Fruit fly (Drosophila melanogaster) whole organism, embryonic: ENCODE data around the gene Cdk5alpha.

Source experiments
- ATbp ChIP-seq: fragments of 200-800 bp; sonication (Bioruptor generic); optimal IDR thresholded peaks from 2 replicates; lab custom pipeline; 2017; ENCODE audit warnings: missing biosample characterization, mild to moderate bottlenecking, missing genetic modification characterization, missing genetic modification reagents
- Adf1 ChIP-seq: fragments of 200-800 bp; sonication (Bioruptor generic); IDR thresholded peaks from 2 replicates; pipeline ENCODE4 v1.3.6; 2022; ENCODE audit warnings: missing biosample characterization, missing genetic modification characterization
- B-H2 ChIP-seq: fragments of 200-800 bp; sonication (Bioruptor generic); optimal IDR thresholded peaks from 2 replicates; lab custom pipeline; 2018; ENCODE audit warnings: missing biosample characterization, mild to moderate bottlenecking, missing genetic modification characterization
- CG10274 ChIP-seq: fragments of 200-800 bp; sonication (Bioruptor generic); optimal IDR thresholded peaks from 3 replicates; lab custom pipeline; 2017; ENCODE audit warnings: missing biosample characterization, mild to moderate bottlenecking, missing genetic modification characterization
- CG10366 ChIP-seq: fragments of 200-800 bp; sonication (Bioruptor generic); IDR thresholded peaks from 2 replicates; pipeline ENCODE4 v1.3.6; 2022; ENCODE audit warnings: missing biosample characterization, missing genetic modification characterization
- CG10979 ChIP-seq: fragments of 200-800 bp; sonication (Bioruptor generic); optimal IDR thresholded peaks from 2 replicates; lab custom pipeline; 2018; ENCODE audit warnings: missing biosample characterization, mild to moderate bottlenecking, missing genetic modification characterization, moderate library complexity
- CG11560 ChIP-seq: fragments of 200-800 bp; sonication (Bioruptor generic); IDR thresholded peaks from 3 replicates; pipeline ENCODE4 v1.3.6; 2022; ENCODE audit warnings: missing biosample characterization, missing genetic modification characterization
- CG14050 ChIP-seq: fragments of 200-800 bp; sonication (Bioruptor generic); IDR thresholded peaks from 3 replicates; pipeline ENCODE4 v1.3.6; 2022; ENCODE audit warnings: missing biosample characterization, missing genetic modification characterization
- CG14441 ChIP-seq: fragments of 200-800 bp; sonication (Bioruptor generic); IDR thresholded peaks from 2 replicates; pipeline ENCODE4 v1.3.6; 2022; ENCODE audit warnings: missing biosample characterization, missing genetic modification characterization
- CG17359 ChIP-seq: fragments of 200-800 bp; sonication (Bioruptor generic); optimal IDR thresholded peaks from 3 replicates; lab custom pipeline; 2018; ENCODE audit warnings: missing biosample characterization, mild to moderate bottlenecking, missing genetic modification characterization, moderate library complexity
- CG17361 ChIP-seq: fragments of 200-800 bp; sonication (Bioruptor generic); IDR thresholded peaks from 3 replicates; pipeline ENCODE4 v1.3.6; 2022; ENCODE audit warnings: missing biosample characterization, missing genetic modification characterization
- CG18599 ChIP-seq: fragments of 200-800 bp; sonication (Bioruptor generic); optimal IDR thresholded peaks from 3 replicates; lab custom pipeline; 2017; ENCODE audit warnings: missing biosample characterization, missing genetic modification characterization, mild to moderate bottlenecking, moderate library complexity, missing genetic modification reagents
- CG30403 ChIP-seq: fragments of 200-800 bp; sonication (Bioruptor generic); optimal IDR thresholded peaks from 3 replicates; lab custom pipeline; 2016; ENCODE audit warnings: missing biosample characterization, missing genetic modification characterization
- CG32772 ChIP-seq: fragments of 200-800 bp; sonication (Bioruptor generic); IDR thresholded peaks from 2 replicates; pipeline ENCODE4 v1.3.6; 2022; ENCODE audit warnings: missing biosample characterization, missing genetic modification characterization
- CG33557 ChIP-seq: fragments of 200-800 bp; sonication (Bioruptor generic); optimal IDR thresholded peaks from 2 replicates; lab custom pipeline; 2019; ENCODE audit warnings: missing biosample characterization, mild to moderate bottlenecking, missing genetic modification characterization, moderate library complexity
- CG34422 ChIP-seq: fragments of 200-800 bp; sonication (Bioruptor generic); IDR thresholded peaks from 3 replicates; pipeline ENCODE4 v1.3.6; 2022; ENCODE audit warnings: missing biosample characterization, missing genetic modification characterization
- CG3847 ChIP-seq: fragments of 200-800 bp; sonication (Bioruptor generic); IDR thresholded peaks from 2 replicates; pipeline ENCODE4 v1.3.6; 2022; ENCODE audit warnings: missing biosample characterization, missing genetic modification characterization
- CG5180 ChIP-seq: fragments of 200-800 bp; sonication (Bioruptor generic); optimal IDR thresholded peaks from 3 replicates; lab custom pipeline; 2017; ENCODE audit warnings: missing biosample characterization, missing genetic modification characterization, mild to moderate bottlenecking, moderate library complexity, missing genetic modification reagents
- CG7357 ChIP-seq: fragments of 200-800 bp; sonication (Bioruptor generic); IDR thresholded peaks from 3 replicates; pipeline ENCODE4 v1.3.6; 2022; ENCODE audit warnings: missing biosample characterization, missing genetic modification characterization
- CG7556 ChIP-seq: fragments of 200-800 bp; sonication (Bioruptor generic); optimal IDR thresholded peaks from 2 replicates; lab custom pipeline; 2017; ENCODE audit warnings: missing biosample characterization, mild to moderate bottlenecking, missing genetic modification characterization
- CG7745 ChIP-seq: fragments of 200-800 bp; sonication (Bioruptor generic); optimal IDR thresholded peaks from 2 replicates; lab custom pipeline; 2018; ENCODE audit warnings: missing biosample characterization, mild to moderate bottlenecking, missing genetic modification characterization, moderate library complexity
- CG8478 ChIP-seq: fragments of >200 bp; optimal IDR thresholded peaks from 2 replicates; lab custom pipeline; 2018
- D ChIP-seq, 2 experiments: fragments of 200-800 bp in 1 of 2; fragments of >200 bp in 1 of 2; sonication (Bioruptor generic) in 1 of 2; optimal IDR thresholded peaks; 2 replicates in 1 of 2; 3 replicates in 1 of 2; lab custom pipeline; 2017; ENCODE audit warnings: mild to moderate bottlenecking in 1 of 2, missing biosample characterization in 1 of 2, missing genetic modification characterization in 1 of 2, missing genetic modification reagents in 1 of 2
- ERR ChIP-seq: fragments of 200-800 bp; sonication (Bioruptor generic); optimal IDR thresholded peaks from 2 replicates; lab custom pipeline; 2016; ENCODE audit warnings: missing biosample characterization, missing genetic modification characterization
- Hr39 ChIP-seq: fragments of >200 bp; optimal IDR thresholded peaks from 2 replicates; lab custom pipeline; 2017
- Hsf ChIP-seq: fragments of 200-800 bp; sonication (Bioruptor generic); optimal IDR thresholded peaks from 3 replicates; lab custom pipeline; 2016; ENCODE audit warnings: missing biosample characterization, missing genetic modification characterization
- Kr ChIP-seq: fragments of 200-800 bp; sonication (Bioruptor generic); optimal IDR thresholded peaks from 2 replicates; lab custom pipeline; 2017; ENCODE audit warnings: missing biosample characterization, mild to moderate bottlenecking, missing genetic modification characterization
- Myb ChIP-seq: fragments of 200-800 bp; sonication (Bioruptor generic); optimal IDR thresholded peaks from 2 replicates; lab custom pipeline; 2016; ENCODE audit warnings: missing biosample characterization, missing genetic modification characterization
- NC2β ChIP-seq: fragments of 200-800 bp; sonication (Bioruptor generic); optimal IDR thresholded peaks from 2 replicates; lab custom pipeline; 2016; ENCODE audit warnings: missing biosample characterization, missing genetic modification characterization
- Pdp1 ChIP-seq, 2 experiments: fragments of 200-800 bp; sonication (Bioruptor generic); optimal IDR thresholded peaks; 3 replicates each; lab custom pipeline; 2016; ENCODE audit warnings: missing biosample characterization in 2 of 2, missing genetic modification characterization in 2 of 2, mild to moderate bottlenecking in 1 of 2, moderate library complexity in 1 of 2
- Ptx1 ChIP-seq: fragments of 200-800 bp; sonication (Bioruptor generic); IDR thresholded peaks from 2 replicates; pipeline ENCODE4 v1.3.6; 2022; ENCODE audit warnings: missing biosample characterization, missing genetic modification characterization
- Xbp1 ChIP-seq: fragments of 200-800 bp; sonication (Bioruptor generic); optimal IDR thresholded peaks from 3 replicates; lab custom pipeline; 2016; ENCODE audit warnings: missing biosample characterization, mild to moderate bottlenecking, missing genetic modification characterization
- amos ChIP-seq: fragments of 200-800 bp; sonication (Bioruptor generic); IDR thresholded peaks from 2 replicates; pipeline ENCODE4 v1.3.6; 2022; ENCODE audit warnings: missing biosample characterization, missing genetic modification characterization; ENCODE audit not compliant: partially characterized antibody
- danr ChIP-seq: fragments of 200-800 bp; sonication (Bioruptor generic); IDR thresholded peaks from 2 replicates; pipeline ENCODE4 v1.3.6; 2022; ENCODE audit warnings: missing biosample characterization, missing genetic modification characterization
- gem ChIP-seq: fragments of 200-800 bp; sonication (Bioruptor generic); optimal IDR thresholded peaks from 2 replicates; lab custom pipeline; 2019; ENCODE audit warnings: missing biosample characterization, mild to moderate bottlenecking, missing genetic modification characterization, moderate library complexity
- gsb ChIP-seq: fragments of 200-800 bp; sonication (Bioruptor generic); IDR thresholded peaks from 2 replicates; pipeline ENCODE4 v1.3.6; 2022; ENCODE audit warnings: missing biosample characterization, missing genetic modification characterization
- jigr1 ChIP-seq: fragments of 200-800 bp; sonication (Bioruptor generic); IDR thresholded peaks from 3 replicates; pipeline ENCODE4 v1.3.6; 2022; ENCODE audit warnings: missing biosample characterization, missing genetic modification characterization
- knrl ChIP-seq: fragments of 200-800 bp; sonication (Bioruptor generic); IDR thresholded peaks from 3 replicates; pipeline ENCODE4 v1.3.6; 2022; ENCODE audit warnings: missing biosample characterization, missing genetic modification characterization; ENCODE audit not compliant: partially characterized antibody
- maf-S ChIP-seq: fragments of 200-800 bp; sonication (Bioruptor generic); optimal IDR thresholded peaks from 2 replicates; lab custom pipeline; 2016; ENCODE audit warnings: missing biosample characterization, missing genetic modification characterization
- onecut ChIP-seq: fragments of 200-800 bp; sonication (Bioruptor generic); IDR thresholded peaks from 2 replicates; pipeline ENCODE4 v1.3.6; 2022; ENCODE audit warnings: missing biosample characterization, missing genetic modification characterization
- org-1 ChIP-seq: fragments of 200-800 bp; sonication (Bioruptor generic); optimal IDR thresholded peaks from 2 replicates; lab custom pipeline; 2017; ENCODE audit warnings: missing biosample characterization, missing genetic modification characterization
- otp ChIP-seq: fragments of 200-800 bp; sonication (Bioruptor generic); IDR thresholded peaks from 3 replicates; pipeline ENCODE4, ENCODE4 v1.3.6; 2022; ENCODE audit warnings: missing biosample characterization, missing genetic modification characterization
- p53 ChIP-seq: fragments of 200-800 bp; sonication (Bioruptor generic); optimal IDR thresholded peaks from 2 replicates; lab custom pipeline; 2016; ENCODE audit warnings: missing biosample characterization, missing genetic modification characterization
- psq ChIP-seq: fragments of 200-800 bp; sonication (Bioruptor generic); optimal IDR thresholded peaks from 2 replicates; lab custom pipeline; 2017; ENCODE audit warnings: missing biosample characterization, missing genetic modification characterization
- scrt ChIP-seq: fragments of 200-800 bp; sonication (Bioruptor generic); optimal IDR thresholded peaks from 2 replicates; lab custom pipeline; 2018; ENCODE audit warnings: missing biosample characterization, mild to moderate bottlenecking, missing genetic modification characterization, moderate library complexity
- sisA ChIP-seq: fragments of 200-800 bp; sonication (Bioruptor generic); IDR thresholded peaks from 2 replicates; pipeline ENCODE4 v1.3.6; 2022; ENCODE audit warnings: missing biosample characterization, missing genetic modification characterization
- toy ChIP-seq: fragments of 200-800 bp; sonication (Bioruptor generic); IDR thresholded peaks from 2 replicates; pipeline ENCODE4 v1.3.6; 2022; ENCODE audit warnings: missing biosample characterization, missing genetic modification characterization
- vvl ChIP-seq: fragments of 200-800 bp; sonication (Bioruptor generic); IDR thresholded peaks from 2 replicates; pipeline ENCODE4 v1.3.6; 2022; ENCODE audit warnings: missing biosample characterization, missing genetic modification characterization
- zen ChIP-seq: fragments of 200-800 bp; sonication (Bioruptor generic); optimal IDR thresholded peaks from 3 replicates; lab custom pipeline; 2018; ENCODE audit warnings: missing biosample characterization, mild to moderate bottlenecking, missing genetic modification characterization, moderate library complexity

Cdk5alpha gene

DNA sequence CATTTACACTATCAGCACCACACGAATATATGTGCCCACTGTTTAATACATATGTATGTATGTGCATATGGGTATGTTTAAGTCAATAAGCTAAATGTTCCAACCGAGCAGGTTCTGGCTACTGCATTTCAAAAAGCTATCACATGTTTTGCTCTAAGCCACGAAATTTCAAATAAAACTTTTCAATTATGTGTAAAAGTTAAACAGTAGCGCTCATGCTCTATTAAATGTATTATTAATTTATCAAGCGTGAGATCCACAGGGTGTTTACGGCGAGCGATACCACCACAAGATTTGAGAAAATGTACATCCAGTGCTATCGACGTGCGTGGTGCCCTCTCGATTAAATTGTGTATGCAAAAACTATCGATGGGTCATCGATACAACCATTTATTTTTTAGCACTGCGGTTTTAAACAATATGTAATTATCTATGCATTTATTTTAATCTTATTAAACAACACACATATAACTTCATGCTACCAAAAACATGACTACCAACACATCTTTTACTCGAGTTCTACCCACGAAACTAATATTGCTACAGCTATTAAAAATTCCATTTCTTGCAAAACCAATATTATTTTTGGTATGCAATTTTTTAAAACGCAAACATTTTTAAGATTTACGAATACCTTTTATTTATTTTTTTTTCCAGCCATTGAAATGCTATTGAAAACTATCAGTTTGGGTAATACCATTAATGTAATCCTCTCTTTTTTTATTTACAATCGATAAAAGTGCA lies 49.8 kb downstream of the Cdk5alpha start, which contains the start of gene Pten (continued):
- TF ChIP-seq CG7745, result no peak
- peak; percentile 58; the same call in 1 of the 2 replicates for TF ChIP-seq vvl
- TF ChIP-seq zen (tag; lab: Kevin White, UChicago), result peak; percentile 77
- TF ChIP-seq gem (tag; lab: Kevin White, UChicago), result peak; percentile 80
- TF ChIP-seq scrt, result peak; percentile 80
- TF ChIP-seq p53 (GFP tag; lab: Kevin White, UChicago), result no peak
- peak; percentile 56 to 60 for TF ChIP-seq Pdp1 (GFP tag; optimal IDR thresholded peaks at IDR 0.05; lab: Kevin White, UChicago)
- TF ChIP-seq CG7556, result peak; percentile 61
- no peak for TF ChIP-seq CG3847
- TF ChIP-seq sisA, result no peak
- 0 out of 3 replicates have a peak, but pooled peaks have one; percentile 19 for TF ChIP-seq CG34422 (GFP tag; lab: Robert Waterston, UW)
- no peak for TF ChIP-seq danr (GFP tag; lab: Robert Waterston, UW)
- TF ChIP-seq amos (GFP tag; lab: Robert Waterston, UW), result peak; percentile 90; the same call in 1 of the 2 replicates
- peak; percentile 28 for TF ChIP-seq CG10274 (GFP tag; lab: Kevin White, UChicago)
- no peak for TF ChIP-seq Kr (GFP tag; lab: Kevin White, UChicago)
- no peak for TF ChIP-seq ATbp (GFP tag; lab: Kevin White, UChicago)
- peak; percentile 63 for TF ChIP-seq CG10979 (tag; lab: Kevin White, UChicago)
- TF ChIP-seq NC2β, result peak; percentile 57
- TF ChIP-seq knrl (GFP tag; lab: Robert Waterston, UW), result peak; percentile 87
- TF ChIP-seq toy (GFP tag; lab: Robert Waterston, UW), result no peak
- TF ChIP-seq CG18599 (GFP tag; lab: Kevin White, UChicago), result no peak
- peak; percentile 9 for TF ChIP-seq ERR
- TF ChIP-seq psq (GFP tag; lab: Kevin White, UChicago), result peak; percentile 33
- no peak; the same call in 2 of the 3 replicates for TF ChIP-seq CG7357 (GFP tag; lab: Robert Waterston, UW)
- TF ChIP-seq D (optimal IDR thresholded peaks at IDR 0.05; lab: Kevin White, UChicago), result no peak
- TF ChIP-seq D (GFP tag; optimal IDR thresholded peaks at IDR 0.05; lab: Kevin White, UChicago), result peak; percentile 65
- no peak; the same call in 2 of the 3 replicates for TF ChIP-seq otp (GFP tag; lab: Robert Waterston, UW)
- peak; percentile 43; the same call in 2 of the 3 replicates for TF ChIP-seq CG14050
- TF ChIP-seq Adf1, result no peak
- no peak for TF ChIP-seq CG8478 (lab: Kevin White, UChicago)
- no peak for TF ChIP-seq CG32772 (GFP tag; lab: Robert Waterston, UW)
- no peak for TF ChIP-seq Ptx1 (GFP tag; lab: Robert Waterston, UW)
- peak; percentile 36 for TF ChIP-seq Myb (GFP tag; lab: Kevin White, UChicago)
- TF ChIP-seq CG5180 (GFP tag; lab: Kevin White, UChicago), result no peak
- TF ChIP-seq gsb, result no peak
- TF ChIP-seq CG30403 (GFP tag; lab: Kevin White, UChicago), result peak; percentile 79
- no peak for TF ChIP-seq CG14441 (GFP tag; lab: Robert Waterston, UW)
- peak; percentile 63 for TF ChIP-seq Hsf (GFP tag; lab: Kevin White, UChicago)
- TF ChIP-seq Hr39 (lab: Kevin White, UChicago), result no peak
- peak; percentile 64 for TF ChIP-seq maf-S
- no peak for TF ChIP-seq org-1 (GFP tag; lab: Kevin White, UChicago)
- peak; percentile 92; the same call in 2 of the 3 replicates for TF ChIP-seq CG11560 (tag; lab: Robert Waterston, UW)
- peak; percentile 30 for TF ChIP-seq B-H2 (GFP tag; lab: Kevin White, UChicago)
- TF ChIP-seq CG17361 (GFP tag; lab: Robert Waterston, UW), result peak; percentile 89; the same call in 2 of the 3 replicates
- TF ChIP-seq CG17359, result peak; percentile 80
- no peak; the same call in 1 of the 2 replicates for TF ChIP-seq onecut (GFP tag; lab: Robert Waterston, UW)
- peak; percentile 54 for TF ChIP-seq CG10366 (GFP tag; lab: Robert Waterston, UW)
- peak; percentile 56 for TF ChIP-seq Xbp1 (GFP tag; lab: Kevin White, UChicago)
- TF ChIP-seq CG33557 (GFP tag; lab: Kevin White, UChicago), result no peak
- TF ChIP-seq jigr1 (GFP tag; lab: Robert Waterston, UW), result peak; percentile 88; the same call in 1 of the 3 replicates
